Worm (Caenorhabditis elegans): ENCODE results near the gene R09H10.1.

- TF ChIP-seq W03F9.2 (tag; optimal IDR thresholded peaks at IDR 0.05) (no peak), him-1 (tag; optimal IDR thresholded peaks at IDR 0.05) (no peak), dao-5 (tag; optimal IDR thresholded peaks at IDR 0.05) (no peak)
Observed at ce11 chrIV:10564613-10565012, 35.5 kb upstream of the R09H10.1 start.
